Worm (Caenorhabditis elegans) whole organism, L4 larva: Measurements from ENCODE around the gene F54B11.7.

Experiments used
- D1046.2 ChIP-seq: fragments of 200-800 bp; sonication (Bioruptor generic); IDR thresholded peaks from 2 replicates; pipeline ENCODE4 v1.3.6; 2022; ENCODE audit warnings: missing genetic modification characterization, missing compliant biosample characterization
- F26F4.8 ChIP-seq: fragments of 200-800 bp; sonication (Bioruptor generic); conservative IDR thresholded peaks from 2 replicates; pipeline ENCODE4 v1.3.6; 2022; ENCODE audit warnings: missing genetic modification characterization, missing compliant biosample characterization
- R02D3.7 ChIP-seq: fragments of 150-350 bp; sonication (generic microtip); optimal IDR thresholded peaks from 3 replicates; lab custom pipeline; 2014; ENCODE audit warnings: missing biosample characterization, missing genetic modification characterization
- T20F7.1 ChIP-seq: fragments of 200-800 bp; sonication (Bioruptor generic); optimal IDR thresholded peaks from 2 replicates; lab custom pipeline; 2018; ENCODE audit warnings: mild to moderate bottlenecking, missing genetic modification characterization, missing compliant biosample characterization
- Y105C5A.15 ChIP-seq: fragments of 200-800 bp; sonication (Bioruptor generic); IDR thresholded peaks from 2 replicates; pipeline ENCODE4 v1.3.6; 2022; ENCODE audit warnings: missing genetic modification characterization, missing compliant biosample characterization
- Y48G9A.11 ChIP-seq: fragments of 200-800 bp; sonication (Bioruptor generic); IDR thresholded peaks from 2 replicates; pipeline ENCODE4 v1.3.6; 2022; ENCODE audit warnings: missing genetic modification reagents, missing genetic modification characterization, missing compliant biosample characterization
- aly-2 ChIP-seq: sonication (generic microtip); optimal IDR thresholded peaks from 2 replicates; lab custom pipeline; 2018; ENCODE audit warnings: missing biosample characterization, missing genetic modification characterization
- ceh-20 ChIP-seq: fragments of 200-800 bp; sonication (Bioruptor generic); IDR thresholded peaks from 2 replicates; pipeline ENCODE4 v1.3.6; 2022; ENCODE audit warnings: missing genetic modification reagents, missing genetic modification characterization, missing compliant biosample characterization
- ceh-28 ChIP-seq: fragments of 150-350 bp; optimal IDR thresholded peaks from 2 replicates; lab custom pipeline; 2014; ENCODE audit warnings: missing biosample characterization, missing genetic modification reagents, missing genetic modification characterization
- ceh-82 ChIP-seq: sonication (generic microtip); optimal IDR thresholded peaks from 2 replicates; lab custom pipeline; 2017; ENCODE audit warnings: missing biosample characterization, missing genetic modification characterization
- ces-1 ChIP-seq: fragments of 150-350 bp; sonication (generic microtip); optimal IDR thresholded peaks from 4 replicates; lab custom pipeline; 2014; ENCODE audit warnings: missing biosample characterization, missing genetic modification reagents, missing genetic modification characterization
- cey-2 ChIP-seq: sonication (generic microtip); optimal IDR thresholded peaks from 3 replicates; lab custom pipeline; 2017; ENCODE audit warnings: missing genetic modification characterization, mild to moderate bottlenecking, missing compliant biosample characterization, antibody characterized with exemption, borderline replicate concordance; ENCODE audit not compliant: insufficient read depth
- daf-12 ChIP-seq: fragments of 150-350 bp; optimal IDR thresholded peaks from 2 replicates; lab custom pipeline; 2014; ENCODE audit warnings: missing biosample characterization, missing genetic modification reagents, missing genetic modification characterization
- daf-16 ChIP-seq, 3 experiments: sonication (generic microtip); optimal IDR thresholded peaks; 2 replicates each; lab custom pipeline; 2016 to 2017; ENCODE audit warnings: missing genetic modification characterization in 3 of 3, missing genetic modification reagents in 3 of 3, mild to moderate bottlenecking in 2 of 3, missing compliant biosample characterization in 2 of 3, missing biosample characterization in 1 of 3, moderate library complexity in 1 of 3
- dmd-8 ChIP-seq: fragments of 200-800 bp; sonication (Bioruptor generic); IDR thresholded peaks from 2 replicates; pipeline ENCODE4 v1.3.6; 2022; ENCODE audit warnings: missing genetic modification characterization, missing compliant biosample characterization
- dpl-1 ChIP-seq: fragments of 150-350 bp; optimal IDR thresholded peaks from 2 replicates; lab custom pipeline; 2014; ENCODE audit warnings: missing biosample characterization, missing genetic modification reagents, missing genetic modification characterization
- dve-1 ChIP-seq: sonication (generic microtip); optimal IDR thresholded peaks from 2 replicates; lab custom pipeline; 2017; ENCODE audit warnings: antibody characterized with exemption, mild to moderate bottlenecking, missing genetic modification characterization, missing compliant biosample characterization; ENCODE audit not compliant: insufficient read depth
- hif-1 ChIP-seq, 2 experiments: sonication (generic microtip); optimal IDR thresholded peaks; 2 replicates each; lab custom pipeline; 2016 to 2017; ENCODE audit warnings: missing compliant biosample characterization in 2 of 2, missing genetic modification characterization in 2 of 2, missing genetic modification reagents in 2 of 2, missing genotype in 2 of 2, mild to moderate bottlenecking in 1 of 2
- lim-7 ChIP-seq: fragments of 200-800 bp; sonication (Bioruptor generic); IDR thresholded peaks from 2 replicates; pipeline ENCODE4 v1.3.6; 2022; ENCODE audit warnings: missing genetic modification characterization, missing compliant biosample characterization
- lin-29 ChIP-seq: fragments of 200-800 bp; sonication (Bioruptor generic); IDR thresholded peaks from 2 replicates; pipeline ENCODE4 v1.3.6; 2022; ENCODE audit warnings: missing genetic modification reagents, missing genetic modification characterization, missing compliant biosample characterization
- lsy-2 ChIP-seq, 2 experiments: fragments of 150-350 bp in 1 of 2; sonication (generic microtip) in 1 of 2; optimal IDR thresholded peaks; 2 replicates each; lab custom pipeline; 2014 to 2017; ENCODE audit warnings: missing biosample characterization in 2 of 2, missing genetic modification characterization in 2 of 2
- madf-9 ChIP-seq: fragments of 200-800 bp; sonication (Bioruptor generic); conservative IDR thresholded peaks from 2 replicates; pipeline ENCODE4 v1.3.6; 2022; ENCODE audit warnings: missing genetic modification reagents, missing genetic modification characterization, missing compliant biosample characterization
- mdl-1 ChIP-seq, 2 experiments: fragments of 150-350 bp in 1 of 2; sonication (generic microtip) in 1 of 2; optimal IDR thresholded peaks; 2 replicates each; lab custom pipeline; 2014 to 2017; ENCODE audit warnings: missing biosample characterization in 2 of 2, missing genetic modification characterization in 2 of 2
- mes-2 ChIP-seq: sonication (generic microtip); optimal IDR thresholded peaks from 2 replicates; lab custom pipeline; 2016; ENCODE audit warnings: missing genotype, mild to moderate bottlenecking, missing genetic modification characterization, missing compliant biosample characterization; ENCODE audit not compliant: poor library complexity, severe bottlenecking
- nhr-41 ChIP-seq: fragments of 200-800 bp; sonication (Bioruptor generic); IDR thresholded peaks from 2 replicates; pipeline ENCODE4 v1.3.6; 2022; ENCODE audit warnings: missing genetic modification reagents, missing genetic modification characterization, missing compliant biosample characterization
- nhr-48 ChIP-seq: sonication (generic microtip); optimal IDR thresholded peaks from 2 replicates; lab custom pipeline; 2016; ENCODE audit warnings: mild to moderate bottlenecking, missing genetic modification characterization, missing compliant biosample characterization
- nhr-76 ChIP-seq: fragments of 150-350 bp; optimal IDR thresholded peaks from 2 replicates; lab custom pipeline; 2014; ENCODE audit warnings: missing biosample characterization, missing genetic modification characterization
- nhr-77 ChIP-seq: fragments of 150-350 bp; optimal IDR thresholded peaks from 2 replicates; lab custom pipeline; 2014; ENCODE audit warnings: missing biosample characterization, missing genetic modification characterization
- php-3 ChIP-seq: fragments of 200-800 bp; sonication (Bioruptor generic); IDR thresholded peaks from 2 replicates; pipeline ENCODE4 v1.3.6; 2022; ENCODE audit warnings: missing genetic modification reagents, missing genetic modification characterization, missing compliant biosample characterization
- rbr-2 ChIP-seq: sonication (generic microtip); optimal IDR thresholded peaks from 2 replicates; lab custom pipeline; 2016; ENCODE audit warnings: missing genotype, missing genetic modification characterization, missing compliant biosample characterization
- saeg-2 ChIP-seq: fragments of 200-800 bp; sonication (Bioruptor generic); IDR thresholded peaks from 2 replicates; pipeline ENCODE4 v1.3.6; 2022; ENCODE audit warnings: missing genetic modification reagents, missing genetic modification characterization, missing compliant biosample characterization
- set-16 ChIP-seq: fragments of 200-800 bp; sonication (Bioruptor generic); IDR thresholded peaks from 2 replicates; pipeline ENCODE4 v1.3.6; 2022; ENCODE audit warnings: missing genetic modification reagents, missing genetic modification characterization, missing compliant biosample characterization
- skn-1 ChIP-seq: fragments of 150-350 bp; optimal IDR thresholded peaks from 2 replicates; lab custom pipeline; 2014; ENCODE audit warnings: missing biosample characterization, missing genetic modification characterization
- snpc-4 ChIP-seq: fragments of 150-350 bp; optimal IDR thresholded peaks from 2 replicates; lab custom pipeline; 2014; ENCODE audit warnings: missing biosample characterization, missing genetic modification characterization
- spr-1 ChIP-seq: sonication (generic microtip); optimal IDR thresholded peaks from 2 replicates; lab custom pipeline; 2016; ENCODE audit warnings: mild to moderate bottlenecking, missing genetic modification characterization, missing compliant biosample characterization
- spr-3 ChIP-seq: fragments of 200-800 bp; sonication (Bioruptor generic); optimal IDR thresholded peaks from 2 replicates; lab custom pipeline; 2018; ENCODE audit warnings: mild to moderate bottlenecking, missing genetic modification characterization, missing compliant biosample characterization
- tag-97 ChIP-seq: fragments of 200-800 bp; sonication (Bioruptor generic); IDR thresholded peaks from 2 replicates; pipeline ENCODE4 v1.3.6; 2022; ENCODE audit warnings: missing genetic modification characterization, missing compliant biosample characterization
- tra-1 ChIP-seq: fragments of 200-800 bp; sonication (Bioruptor generic); IDR thresholded peaks from 2 replicates; pipeline ENCODE4 v1.3.6; 2022; ENCODE audit warnings: missing genetic modification reagents, missing genetic modification characterization, missing compliant biosample characterization
- unc-130 ChIP-seq: sonication (generic microtip); optimal IDR thresholded peaks from 2 replicates; lab custom pipeline; 2016; ENCODE audit warnings: missing genetic modification reagents, missing genetic modification characterization, missing compliant biosample characterization
- vab-7 ChIP-seq: fragments of 200-800 bp; sonication (Bioruptor generic); IDR thresholded peaks from 2 replicates; pipeline ENCODE4 v1.3.6; 2022; ENCODE audit warnings: missing genetic modification reagents, missing genetic modification characterization, missing compliant biosample characterization
- zag-1 ChIP-seq: fragments of 150-350 bp; optimal IDR thresholded peaks from 2 replicates; lab custom pipeline; 2014; ENCODE audit warnings: missing biosample characterization, missing genetic modification characterization
- zfp-2 ChIP-seq: sonication (generic microtip); optimal IDR thresholded peaks from 2 replicates; lab custom pipeline; 2016; ENCODE audit warnings: mild to moderate bottlenecking, missing genetic modification characterization, missing compliant biosample characterization
- zfp-3 ChIP-seq: fragments of 200-800 bp; sonication (Bioruptor generic); conservative IDR thresholded peaks from 2 replicates; pipeline ENCODE4 v1.3.6; 2022; ENCODE audit warnings: missing genetic modification reagents, missing genetic modification characterization, missing compliant biosample characterization
- zip-2 ChIP-seq: fragments of 150-350 bp; optimal IDR thresholded peaks from 2 replicates; lab custom pipeline; 2014; ENCODE audit warnings: missing biosample characterization, missing genetic modification characterization
- ztf-11 ChIP-seq: fragments of 150-350 bp; optimal IDR thresholded peaks from 2 replicates; lab custom pipeline; 2014; ENCODE audit warnings: missing biosample characterization, missing genetic modification characterization

Gene F54B11.7

ce11 chrX:13583895-13584344 lies 16.3 kb upstream of the F54B11.7 start (continued):
- peak; percentile 4 for TF ChIP-seq zip-2 (tag; lab: Kevin White, UChicago)
- TF ChIP-seq zfp-3 (GFP tag; lab: Robert Waterston, UW), result no peak
- no peak for TF ChIP-seq skn-1 (tag; lab: Kevin White, UChicago)
- TF ChIP-seq ceh-20 (GFP tag; lab: Robert Waterston, UW), result no peak
- TF ChIP-seq F26F4.8 (GFP tag; lab: Robert Waterston, UW), result no peak
- no peak for TF ChIP-seq T20F7.1 (GFP tag; lab: Kevin White, UChicago)
- peak in 1 of 2 experiments; percentile 47 for TF ChIP-seq mdl-1 (tag; optimal IDR thresholded peaks at IDR 0.05; lab: Kevin White, UChicago)
- TF ChIP-seq lim-7 (GFP tag; lab: Robert Waterston, UW), result no peak
- TF ChIP-seq tra-1 (GFP tag; lab: Robert Waterston, UW), result no peak
- TF ChIP-seq aly-2 (tag; lab: Kevin White, UChicago), result no peak
- no peak for TF ChIP-seq spr-3 (GFP tag; lab: Kevin White, UChicago)
- TF ChIP-seq daf-12 (tag; lab: Kevin White, UChicago), result no peak
- no peak for TF ChIP-seq Y105C5A.15 (GFP tag; lab: Robert Waterston, UW)
- TF ChIP-seq ces-1 (GFP tag; lab: Kevin White, UChicago), result no peak
- no peak for TF ChIP-seq lsy-2 (tag; optimal IDR thresholded peaks at IDR 0.05; lab: Kevin White, UChicago)
- TF ChIP-seq lin-29 (GFP tag; lab: Robert Waterston, UW), result no peak
- no peak; the same call in none of the 2 replicates for TF ChIP-seq set-16 (GFP tag; lab: Robert Waterston, UW)
- no peak for TF ChIP-seq dmd-8 (GFP tag; lab: Robert Waterston, UW)
- TF ChIP-seq mes-2, result peak; percentile 60
- peak; percentile 8 for TF ChIP-seq dve-1 (tag; lab: Kevin White, UChicago)
- TF ChIP-seq ceh-82 (tag; lab: Kevin White, UChicago), result no peak

ce11 chrX:13584725-13585371 lies 15.4 kb upstream of the F54B11.7 start, which contains the start of gene unc-84:
Gene unc-84 (plus strand): TSS chrX:13584775.
- TF ChIP-seq vab-7 (GFP tag; lab: Robert Waterston, UW) (no peak), unc-130 (no peak), cey-2 (tag; lab: Kevin White, UChicago) (no peak), php-3 (GFP tag; lab: Robert Waterston, UW) (no peak), zag-1 (tag; lab: Kevin White, UChicago) (no peak), snpc-4 (tag; lab: Kevin White, UChicago) (no peak), daf-16 (GFP tag; optimal IDR thresholded peaks at IDR 0.05; lab: Kevin White, UChicago) (no peak), daf-16 (tag; optimal IDR thresholded peaks at IDR 0.05; lab: Kevin White, UChicago) (peak; percentile 25), R02D3.7 (tag; lab: Kevin White, UChicago) (no peak), D1046.2 (GFP tag; lab: Robert Waterston, UW) (no peak), nhr-77 (no peak), nhr-48 (tag; lab: Kevin White, UChicago) (no peak), ceh-20 (GFP tag; lab: Robert Waterston, UW) (no peak), dpl-1 (peak; percentile 66), Y48G9A.11 (GFP tag; lab: Robert Waterston, UW) (no peak), saeg-2 (no peak), dmd-8 (GFP tag; lab: Robert Waterston, UW) (no peak), nhr-76 (tag; lab: Kevin White, UChicago) (no peak), nhr-41 (GFP tag; lab: Robert Waterston, UW) (no peak), spr-1 (tag; lab: Kevin White, UChicago) (no peak), rbr-2 (tag; lab: Kevin White, UChicago) (no peak), tag-97 (GFP tag; lab: Robert Waterston, UW) (no peak), mes-2 (peak; percentile 74), lin-29 (GFP tag; lab: Robert Waterston, UW) (no peak), ceh-82 (tag; lab: Kevin White, UChicago) (no peak), ceh-28 (tag; lab: Kevin White, UChicago) (no peak), ztf-11 (tag; lab: Kevin White, UChicago) (no peak), hif-1 (tag; optimal IDR thresholded peaks at IDR 0.05; lab: Kevin White, UChicago) (peak in 1 of 2 experiments; percentile 24), madf-9 (GFP tag; lab: Robert Waterston, UW) (no peak), zfp-2 (tag; lab: Kevin White, UChicago) (no peak)
